Fruit fly (Drosophila melanogaster): ENCODE measurements around the gene VGlut.

VGlut gene

DNA sequence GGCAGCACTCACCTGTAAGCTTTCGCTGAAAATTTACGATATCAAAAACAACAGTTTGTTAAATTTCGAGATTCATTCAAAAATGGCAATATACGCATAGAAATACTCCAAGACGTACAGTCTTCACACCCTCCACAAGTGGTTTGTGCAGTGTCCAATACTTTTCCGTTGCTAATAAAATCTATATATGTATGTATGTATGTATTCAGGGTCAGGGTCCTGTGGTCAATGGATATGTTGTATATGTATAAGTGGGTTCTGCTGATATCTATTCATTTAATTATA lies 23.7 kb upstream of the VGlut start:
- TF ChIP-seq noc (tag; optimal IDR thresholded peaks at IDR 0.05), result no peak

DNA sequence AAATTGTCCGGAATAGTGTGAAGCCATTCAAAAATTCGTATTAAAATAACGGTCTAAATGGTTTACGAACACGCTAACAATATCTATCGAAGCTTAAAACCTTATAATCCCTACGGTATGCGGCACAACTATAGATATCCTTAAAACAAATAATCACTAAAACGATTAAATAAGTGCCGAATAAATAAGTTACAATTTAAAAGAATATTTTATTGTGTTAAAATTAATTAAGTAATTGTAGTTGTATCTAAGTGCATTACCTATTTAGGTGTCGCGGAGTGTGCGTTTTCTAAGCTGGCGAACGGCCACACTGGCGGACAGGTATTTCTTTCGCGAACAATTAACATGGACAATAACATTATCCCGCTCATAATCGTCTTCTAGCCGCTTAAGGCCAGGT lies 19.3 kb upstream of the VGlut start, which contains the start of gene Eogt:
Gene Eogt (plus strand): TSS at position 293 of the 400 bp plus-strand sequence.
- TF ChIP-seq noc (tag; optimal IDR thresholded peaks at IDR 0.05), result peak; percentile 69

DNA sequence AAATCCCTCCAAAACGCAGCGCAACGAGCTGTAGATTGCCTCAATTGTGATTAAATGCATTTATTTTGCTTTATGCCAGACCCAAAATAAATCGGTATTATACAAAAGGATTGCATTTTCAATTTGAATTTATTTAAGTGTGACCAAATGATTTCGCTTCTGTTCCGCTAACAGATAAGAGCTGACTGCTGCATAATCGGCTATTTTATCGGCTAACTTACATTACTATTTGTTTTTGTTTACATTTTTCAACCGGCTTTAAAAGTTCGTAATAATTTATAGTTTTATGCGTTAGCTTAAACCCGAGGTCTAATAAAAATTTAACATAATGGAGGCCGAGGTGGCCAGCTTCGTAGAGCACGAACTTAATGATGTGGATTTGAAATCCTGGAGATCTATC lies 17.1 kb upstream of the VGlut start, which contains the start of gene PIG-Wa:
Gene PIG-Wa (plus strand): TSS at position 232 of the 400 bp plus-strand sequence.
- TF ChIP-seq noc (tag; optimal IDR thresholded peaks at IDR 0.05), result no peak

DNA sequence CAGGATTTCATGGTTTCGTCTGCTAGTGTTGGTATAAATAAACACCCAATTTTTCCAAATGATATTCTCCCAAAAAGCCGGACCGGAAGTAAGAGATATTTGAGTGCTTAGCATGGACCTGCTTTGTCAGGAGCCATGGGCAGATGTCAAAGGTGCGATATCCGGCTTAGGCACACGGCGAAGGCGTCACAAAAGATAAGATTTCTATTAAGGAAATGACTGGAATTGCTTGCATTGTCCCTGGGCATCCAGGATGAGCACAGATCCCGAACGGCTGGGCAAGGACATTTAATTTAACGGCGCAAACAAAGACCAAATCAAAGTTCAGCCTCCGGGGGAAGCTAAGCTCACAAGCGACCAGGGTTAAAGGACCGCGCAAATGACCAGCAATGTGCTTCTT lies 14.4 kb upstream of the VGlut start, which contains the start of gene CG3557:
Gene CG3557 (minus strand): TSS at position 101 of the 400 bp plus-strand sequence.
- TF ChIP-seq noc (tag; optimal IDR thresholded peaks at IDR 0.05), result no peak

- TF ChIP-seq noc (tag; optimal IDR thresholded peaks at IDR 0.05), result no peak
Observed at dm6 chr2L:2390589-2390988, 9.5 kb upstream of the VGlut start, which contains the start of gene CG43750. CG43750 (minus strand) TSS chr2L:2390689.

dm6 chr2L:2391321-2391720 lies 8.8 kb upstream of the VGlut start, which contains the start of gene CG46448:
CG46448 (plus strand) TSS chr2L:2391660.
- no peak for TF ChIP-seq noc (tag; optimal IDR thresholded peaks at IDR 0.05)

dm6 chr2L:2394872-2395271 lies 5.2 kb upstream of the VGlut start:
- TF ChIP-seq noc (tag; optimal IDR thresholded peaks at IDR 0.05), result no peak

DNA sequence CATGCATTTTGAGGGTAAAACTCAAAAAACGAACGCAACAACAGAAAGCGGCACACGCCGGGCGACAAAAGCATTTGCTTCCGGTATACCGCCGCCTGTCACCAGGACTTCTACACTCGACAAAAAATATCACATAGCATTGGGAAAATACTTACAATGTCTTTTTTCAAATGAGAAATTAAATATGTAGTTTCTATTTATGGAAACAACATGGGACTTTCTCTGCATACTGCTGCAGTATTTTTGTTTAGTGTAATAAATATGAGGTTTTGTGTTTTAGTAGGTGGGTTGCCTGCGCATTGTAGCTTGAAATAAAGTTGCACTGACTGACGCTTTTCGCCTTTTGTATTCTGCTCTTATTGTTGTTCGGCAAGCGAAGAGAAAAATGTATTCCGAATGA lies 3.0 kb upstream of the VGlut start:
- TF ChIP-seq noc (tag; optimal IDR thresholded peaks at IDR 0.05), result no peak

DNA sequence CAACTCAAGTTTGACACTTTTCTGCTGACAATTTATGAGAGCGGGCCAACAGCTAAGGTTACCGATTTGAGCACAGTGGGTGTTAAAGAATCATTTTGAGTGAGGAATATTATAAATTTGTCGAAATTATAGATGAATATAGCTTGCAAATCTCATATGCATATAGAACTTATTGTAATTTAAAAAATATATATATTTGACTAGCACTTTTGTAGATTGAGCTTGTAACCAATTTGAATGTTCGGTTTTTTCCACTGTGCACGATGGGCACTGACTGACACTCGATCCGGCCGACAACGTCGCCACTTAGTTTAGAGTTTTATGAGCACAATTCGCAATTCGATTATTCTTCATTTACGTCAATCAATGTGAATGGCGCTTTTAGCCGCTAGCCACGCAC lies 1.6 kb upstream of the VGlut start:
- no peak for TF ChIP-seq noc (tag; optimal IDR thresholded peaks at IDR 0.05)

- no peak for TF ChIP-seq noc (tag; optimal IDR thresholded peaks at IDR 0.05)
Observed at dm6 chr2L:2402194-2402593, 2.1 kb downstream of the VGlut start.

DNA sequence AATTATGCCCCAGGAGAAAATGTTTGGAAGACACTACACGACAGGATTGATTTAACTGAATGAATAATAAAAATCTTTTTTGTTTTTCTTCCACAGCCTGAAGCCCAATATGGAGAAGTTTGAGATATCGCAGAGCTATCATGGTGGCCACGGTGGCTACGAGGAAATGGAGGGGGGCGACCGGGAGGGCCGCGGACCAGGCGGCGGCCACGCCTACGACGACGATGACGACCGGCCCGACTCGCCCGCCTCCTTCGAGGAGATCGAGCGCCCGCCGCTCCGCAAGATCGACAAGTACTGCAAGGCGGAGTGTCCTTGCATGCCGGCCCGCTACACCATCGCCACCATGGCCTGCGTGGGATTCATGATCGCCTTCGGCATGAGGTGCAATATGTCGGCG lies 4.5 kb downstream of the VGlut start:
- TF ChIP-seq noc (tag; optimal IDR thresholded peaks at IDR 0.05), result no peak

DNA sequence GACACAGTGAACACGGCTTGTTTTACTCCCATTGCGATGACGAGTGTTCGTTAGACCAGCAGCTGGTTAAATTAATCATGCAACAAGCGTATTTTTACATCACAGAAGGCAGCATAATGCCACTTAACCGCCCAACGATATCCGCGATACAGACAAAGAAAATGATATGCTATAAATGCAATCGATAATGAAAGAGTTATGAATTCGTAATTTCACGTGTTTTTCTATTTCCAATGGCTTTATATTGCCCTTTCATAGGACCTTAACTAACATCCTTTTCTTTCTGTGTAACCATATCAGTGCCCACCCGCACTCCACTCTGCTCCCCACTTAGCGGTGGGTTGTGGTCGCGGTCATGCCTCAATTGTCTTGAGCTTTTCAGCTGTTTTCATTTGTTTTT lies 13.0 kb downstream of the VGlut start:
- TF ChIP-seq noc (tag; optimal IDR thresholded peaks at IDR 0.05), result no peak

DNA sequence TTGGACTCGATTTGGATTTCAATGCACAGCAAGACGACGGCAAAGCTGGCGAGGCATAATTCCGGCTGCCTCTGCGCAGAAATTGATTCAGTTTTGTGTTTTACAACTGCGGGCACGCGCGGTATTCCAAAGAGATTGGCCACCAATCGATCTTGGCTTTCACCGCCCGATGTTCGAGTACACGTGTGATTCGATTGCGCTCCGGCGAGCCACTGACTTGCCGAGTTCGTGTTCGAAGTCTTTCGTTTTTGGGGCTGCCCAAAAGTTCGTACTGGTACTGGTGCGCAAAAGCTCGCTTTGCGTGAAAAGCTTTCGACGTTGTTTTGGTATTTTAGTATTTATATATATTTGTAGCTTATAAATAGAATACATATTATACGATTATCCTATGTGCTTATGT lies 15.0 kb downstream of the VGlut start, which contains the start of gene CG18641:
Gene CG18641 (minus strand): TSS at position 214 of the 400 bp plus-strand sequence.
- no peak for TF ChIP-seq noc (tag; optimal IDR thresholded peaks at IDR 0.05)

- TF ChIP-seq noc (tag; optimal IDR thresholded peaks at IDR 0.05), result no peak
Observed at dm6 chr2L:2416620-2417019, 16.5 kb downstream of the VGlut start, which contains the start of gene CG31948. CG31948 (minus strand) TSS chr2L:2416720.

- no peak for TF ChIP-seq noc (tag; optimal IDR thresholded peaks at IDR 0.05)
Observed at dm6 chr2L:2417865-2418264, 17.8 kb downstream of the VGlut start, which contains the start of gene CG34448. CG34448 (minus strand) TSS chr2L:2417965.

dm6 chr2L:2419913-2420312 lies 19.8 kb downstream of the VGlut start, which contains the start of gene CG34447:
CG34447 (minus strand) TSS chr2L:2420013.
- no peak for TF ChIP-seq noc (tag; optimal IDR thresholded peaks at IDR 0.05)

DNA sequence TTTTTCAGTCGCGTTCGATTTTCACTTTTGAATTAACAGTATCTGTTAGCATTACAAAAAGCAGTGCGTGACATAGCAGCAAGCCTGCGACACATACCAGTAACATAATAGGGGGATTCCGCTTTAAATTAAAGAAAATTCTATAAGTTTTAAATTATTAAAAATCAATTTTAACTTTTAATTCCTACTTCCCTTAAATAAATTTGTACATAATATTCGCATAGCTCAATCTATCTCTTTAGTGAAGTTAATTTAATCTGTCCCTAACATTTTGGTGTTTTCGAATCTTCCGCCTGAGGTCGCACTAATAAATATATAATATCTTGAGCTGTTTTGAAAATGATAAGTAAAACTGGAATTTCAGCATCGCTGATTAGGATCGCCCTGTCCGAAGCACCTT lies 20.4 kb downstream of the VGlut start, which contains the start of gene CG9886:
Gene CG9886 (plus strand): TSS at position 341 of the 400 bp plus-strand sequence.
- no peak for TF ChIP-seq noc (tag; optimal IDR thresholded peaks at IDR 0.05)

DNA sequence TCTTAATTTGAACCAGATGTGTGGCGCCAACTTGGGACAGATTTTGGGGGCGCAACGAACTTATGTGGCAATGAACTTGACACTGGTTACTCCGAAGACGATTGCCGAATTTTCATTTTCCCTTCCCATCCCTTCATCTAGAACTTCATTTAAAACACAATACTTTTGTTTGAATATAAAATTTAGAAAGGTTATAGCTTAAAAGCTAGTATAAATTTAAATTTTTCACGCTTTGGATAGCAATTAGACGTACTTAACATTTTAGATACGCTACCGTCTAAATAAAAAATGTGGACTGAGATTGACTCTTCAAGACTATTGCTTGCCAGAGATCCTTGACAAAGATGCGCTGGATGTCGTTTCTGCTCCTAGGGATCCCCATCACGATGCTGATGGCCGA lies 24.4 kb downstream of the VGlut start, which contains the start of gene CG44139:
Gene CG44139 (plus strand): TSS at position 301 of the 400 bp plus-strand sequence.
- TF ChIP-seq noc (tag; optimal IDR thresholded peaks at IDR 0.05), result no peak
